Fruit fly (Drosophila melanogaster) whole organism, embryonic: ENCODE measurements around the gene blot.

Source experiments
- Abd-B ChIP-seq: fragments of 200-800 bp; sonication (Bioruptor generic); optimal IDR thresholded peaks from 2 replicates; lab custom pipeline; 2018; ENCODE audit warnings: missing biosample characterization, mild to moderate bottlenecking, missing genetic modification characterization, moderate library complexity
- Atf3 ChIP-seq: fragments of 200-800 bp; sonication (Bioruptor generic); optimal IDR thresholded peaks from 3 replicates; lab custom pipeline; 2016; ENCODE audit warnings: missing biosample characterization, missing genetic modification characterization
- Bteb2 ChIP-seq: fragments of 200-800 bp; sonication (Bioruptor generic); optimal IDR thresholded peaks from 2 replicates; lab custom pipeline; 2016; ENCODE audit warnings: missing biosample characterization, missing genetic modification characterization
- CG10321 ChIP-seq: fragments of 200-800 bp; sonication (Bioruptor generic); IDR thresholded peaks from 2 replicates; pipeline ENCODE4 v1.3.6; 2022; ENCODE audit warnings: missing biosample characterization, missing genetic modification characterization
- CG12659 ChIP-seq: fragments of 200-800 bp; sonication (Bioruptor generic); optimal IDR thresholded peaks from 3 replicates; lab custom pipeline; 2017; ENCODE audit warnings: mild to moderate bottlenecking, missing biosample characterization, missing genetic modification reagents, missing genetic modification characterization
- CG13296 ChIP-seq: fragments of 200-800 bp; sonication (Bioruptor generic); optimal IDR thresholded peaks from 3 replicates; lab custom pipeline; 2018; ENCODE audit warnings: missing biosample characterization, mild to moderate bottlenecking, missing genetic modification characterization
- CG14965 ChIP-seq: fragments of 200-800 bp; sonication (Bioruptor generic); optimal IDR thresholded peaks from 2 replicates; lab custom pipeline; 2016; ENCODE audit warnings: missing biosample characterization, missing genetic modification characterization, borderline replicate concordance
- CG17186 ChIP-seq: fragments of 200-800 bp; sonication (Bioruptor generic); optimal IDR thresholded peaks from 3 replicates; lab custom pipeline; 2017; ENCODE audit warnings: missing biosample characterization, missing genetic modification reagents, missing genetic modification characterization
- CG17568 ChIP-seq: fragments of 200-800 bp; sonication (Bioruptor generic); optimal IDR thresholded peaks from 2 replicates; lab custom pipeline; 2018; ENCODE audit warnings: missing biosample characterization, mild to moderate bottlenecking, missing genetic modification characterization, moderate library complexity
- CG17802 ChIP-seq: fragments of 200-800 bp; sonication (Bioruptor generic); optimal IDR thresholded peaks from 2 replicates; lab custom pipeline; 2018; ENCODE audit warnings: missing biosample characterization, mild to moderate bottlenecking, missing genetic modification characterization, moderate library complexity
- CG18599 ChIP-seq: fragments of 200-800 bp; sonication (Bioruptor generic); optimal IDR thresholded peaks from 3 replicates; lab custom pipeline; 2017; ENCODE audit warnings: missing biosample characterization, missing genetic modification characterization, mild to moderate bottlenecking, moderate library complexity, missing genetic modification reagents
- CG3163 ChIP-seq: fragments of 200-800 bp; sonication (Bioruptor generic); optimal IDR thresholded peaks from 3 replicates; lab custom pipeline; 2016; ENCODE audit warnings: missing biosample characterization, missing genetic modification characterization
- CG3838 ChIP-seq: fragments of 200-800 bp; sonication (Bioruptor generic); optimal IDR thresholded peaks from 3 replicates; lab custom pipeline; 2016; ENCODE audit warnings: missing biosample characterization, missing genetic modification characterization
- CG4404 ChIP-seq: fragments of 200-800 bp; sonication (Bioruptor generic); IDR thresholded peaks from 2 replicates; pipeline ENCODE4 v1.3.6; 2022; ENCODE audit warnings: missing biosample characterization, missing genetic modification characterization
- CG6254 ChIP-seq: fragments of 200-800 bp; sonication (Bioruptor generic); optimal IDR thresholded peaks from 3 replicates; lab custom pipeline; 2017; ENCODE audit warnings: mild to moderate bottlenecking, missing biosample characterization, missing genetic modification reagents, missing genetic modification characterization
- CG6654 ChIP-seq: fragments of 200-800 bp; sonication (Bioruptor generic); optimal IDR thresholded peaks from 2 replicates; lab custom pipeline; 2017; ENCODE audit warnings: missing biosample characterization, mild to moderate bottlenecking, missing genetic modification characterization
- CG6854 ChIP-seq: fragments of 200-800 bp; sonication (Bioruptor generic); optimal IDR thresholded peaks from 3 replicates; lab custom pipeline; 2017; ENCODE audit warnings: missing biosample characterization, mild to moderate bottlenecking, missing genetic modification characterization
- CG9876 ChIP-seq: fragments of 200-800 bp; sonication (Bioruptor generic); optimal IDR thresholded peaks from 2 replicates; lab custom pipeline; 2016; ENCODE audit warnings: missing biosample characterization, missing genetic modification characterization
- CG9932 ChIP-seq: fragments of 200-800 bp; sonication (Bioruptor generic); IDR thresholded peaks from 2 replicates; pipeline ENCODE4 v1.3.6; 2022; ENCODE audit warnings: missing biosample characterization, missing genetic modification characterization
- Dek ChIP-seq: fragments of 200-800 bp; sonication (Bioruptor generic); optimal IDR thresholded peaks from 3 replicates; lab custom pipeline; 2019; ENCODE audit warnings: missing biosample characterization, mild to moderate bottlenecking, missing genetic modification characterization, moderate library complexity
- Doc2 ChIP-seq: fragments of 200-800 bp; sonication (Bioruptor generic); IDR thresholded peaks from 2 replicates; pipeline ENCODE4 v1.3.6; 2022; ENCODE audit warnings: missing biosample characterization, missing genetic modification characterization
- H15 ChIP-seq: fragments of 200-800 bp; sonication (Bioruptor generic); IDR thresholded peaks from 3 replicates; pipeline ENCODE4 v1.3.6; 2022; ENCODE audit warnings: missing biosample characterization, missing genetic modification characterization
- Hey ChIP-seq: fragments of 200-800 bp; sonication (Bioruptor generic); optimal IDR thresholded peaks from 3 replicates; lab custom pipeline; 2018; ENCODE audit warnings: missing biosample characterization, mild to moderate bottlenecking, missing genetic modification characterization
- Hmx ChIP-seq: fragments of 200-800 bp; sonication (Bioruptor generic); optimal IDR thresholded peaks from 2 replicates; lab custom pipeline; 2016; ENCODE audit warnings: missing biosample characterization, missing genetic modification characterization
- Nf-YA ChIP-seq: fragments of 200-800 bp; sonication (Bioruptor generic); IDR thresholded peaks from 2 replicates; pipeline ENCODE4 v1.3.6; 2022; ENCODE audit warnings: missing biosample characterization, missing genetic modification characterization
- Oaz ChIP-seq: fragments of 200-800 bp; sonication (Bioruptor generic); IDR thresholded peaks from 2 replicates; pipeline ENCODE4 v1.3.6; 2022; ENCODE audit warnings: missing biosample characterization, missing genetic modification characterization
- Stat92E ChIP-seq, 3 experiments: fragments of >200 bp in 2 of 3; fragments of 200-800 bp in 1 of 3; sonication (Bioruptor generic) in 1 of 3; optimal IDR thresholded peaks; 2 replicates each; lab custom pipeline; 2017 to 2019; ENCODE audit warnings: missing biosample characterization in 3 of 3, missing genetic modification characterization in 3 of 3, mild to moderate bottlenecking in 1 of 3, moderate library complexity in 1 of 3
- ab ChIP-seq: fragments of 200-800 bp; sonication (Bioruptor generic); optimal IDR thresholded peaks from 2 replicates; lab custom pipeline; 2016; ENCODE audit warnings: missing biosample characterization, missing genetic modification characterization
- corto ChIP-seq: fragments of 200-800 bp; sonication (Bioruptor generic); optimal IDR thresholded peaks from 2 replicates; lab custom pipeline; 2016; ENCODE audit warnings: missing biosample characterization, mild to moderate bottlenecking, missing genetic modification characterization, moderate library complexity
- da ChIP-seq: fragments of 200-800 bp; sonication (Bioruptor generic); optimal IDR thresholded peaks from 2 replicates; lab custom pipeline; 2016; ENCODE audit warnings: missing biosample characterization, missing genetic modification characterization
- dmrt11E ChIP-seq: fragments of 200-800 bp; sonication (Bioruptor generic); optimal IDR thresholded peaks from 3 replicates; lab custom pipeline; 2018; ENCODE audit warnings: missing biosample characterization, mild to moderate bottlenecking, missing genetic modification characterization, moderate library complexity
- fru ChIP-seq: fragments of >200 bp; optimal IDR thresholded peaks from 2 replicates; lab custom pipeline; 2017
- gro ChIP-seq: fragments of 200-800 bp; sonication (Bioruptor generic); optimal IDR thresholded peaks from 2 replicates; lab custom pipeline; 2016; ENCODE audit warnings: missing biosample characterization, missing genetic modification characterization
- hbn ChIP-seq: fragments of 200-800 bp; sonication (Bioruptor generic); IDR thresholded peaks from 2 replicates; pipeline ENCODE4 v1.3.6; 2022; ENCODE audit warnings: missing biosample characterization, missing genetic modification characterization; ENCODE audit not compliant: partially characterized antibody
- hth ChIP-seq: fragments of >200 bp; optimal IDR thresholded peaks from 2 replicates; lab custom pipeline; 2017; ENCODE audit warnings: inconsistent platforms
- inv ChIP-seq: fragments of 200-800 bp; sonication (Bioruptor generic); IDR thresholded peaks from 2 replicates; pipeline ENCODE4 v1.3.6; 2022; ENCODE audit warnings: missing biosample characterization, missing genetic modification characterization; ENCODE audit not compliant: partially characterized antibody
- onecut ChIP-seq: fragments of 200-800 bp; sonication (Bioruptor generic); IDR thresholded peaks from 2 replicates; pipeline ENCODE4 v1.3.6; 2022; ENCODE audit warnings: missing biosample characterization, missing genetic modification characterization
- pan ChIP-seq, 4 experiments: fragments of >200 bp in 3 of 4; fragments of 200-800 bp in 1 of 4; sonication (Bioruptor generic) in 1 of 4; optimal IDR thresholded peaks in 3 of 4; IDR thresholded peaks in 1 of 4; 2 replicates each; pipeline versions ENCODE4 v1.3.6 to Lab custom; 2017 to 2022; ENCODE audit warnings: missing biosample characterization in 2 of 4, missing genetic modification characterization in 2 of 4, mixed read lengths in 1 of 4
- peb ChIP-seq: fragments of 200-800 bp; sonication (Bioruptor generic); IDR thresholded peaks from 2 replicates; pipeline ENCODE4 v1.3.6; 2022; ENCODE audit warnings: missing biosample characterization, missing genetic modification characterization
- pho ChIP-seq: fragments of 200-800 bp; sonication (Bioruptor generic); optimal IDR thresholded peaks from 2 replicates; lab custom pipeline; 2016; ENCODE audit warnings: missing biosample characterization, missing genetic modification characterization
- pita ChIP-seq: fragments of 200-800 bp; sonication (Bioruptor generic); optimal IDR thresholded peaks from 2 replicates; lab custom pipeline; 2017; ENCODE audit warnings: missing biosample characterization, mild to moderate bottlenecking, missing genetic modification characterization
- slbo ChIP-seq: fragments of 200-800 bp; sonication (Bioruptor generic); IDR thresholded peaks from 2 replicates; pipeline ENCODE4 v1.3.6; 2022; ENCODE audit warnings: missing biosample characterization, missing genetic modification characterization
- slou ChIP-seq: fragments of 200-800 bp; sonication (Bioruptor generic); optimal IDR thresholded peaks from 3 replicates; lab custom pipeline; 2016; ENCODE audit warnings: missing biosample characterization, missing genetic modification characterization
- sob ChIP-seq: fragments of 200-800 bp; sonication (Bioruptor generic); IDR thresholded peaks from 2 replicates; pipeline ENCODE4 v1.3.6; 2022; ENCODE audit warnings: missing biosample characterization, missing genetic modification characterization
- ssp ChIP-seq: fragments of 200-800 bp; sonication (Bioruptor generic); IDR thresholded peaks from 2 replicates; pipeline ENCODE4 v1.3.6; 2022; ENCODE audit warnings: missing biosample characterization, missing genetic modification characterization
- stwl ChIP-seq: fragments of 200-800 bp; sonication (Bioruptor generic); optimal IDR thresholded peaks from 3 replicates; lab custom pipeline; 2018; ENCODE audit warnings: missing biosample characterization, mild to moderate bottlenecking, missing genetic modification characterization, moderate library complexity
- trh ChIP-seq: fragments of 200-800 bp; sonication (Bioruptor generic); optimal IDR thresholded peaks from 2 replicates; lab custom pipeline; 2016; ENCODE audit warnings: missing biosample characterization, missing genetic modification characterization
- vfl ChIP-seq: fragments of 200-800 bp; sonication (Bioruptor generic); optimal IDR thresholded peaks from 2 replicates; lab custom pipeline; 2016; ENCODE audit warnings: missing biosample characterization, missing genetic modification characterization
- zfh1 ChIP-seq: fragments of 200-800 bp; sonication (Bioruptor generic); IDR thresholded peaks from 3 replicates; pipeline ENCODE4 v1.3.6; 2022; ENCODE audit warnings: missing biosample characterization, missing genetic modification characterization
- zfh2 ChIP-seq: fragments of 200-800 bp; sonication (Bioruptor generic); optimal IDR thresholded peaks from 2 replicates; lab custom pipeline; 2016; ENCODE audit warnings: missing biosample characterization, missing genetic modification characterization

blot gene

dm6 chr3L:17458856-17459518 lies 37.7 kb upstream of the blot start (continued):
- TF ChIP-seq CG3838 (GFP tag; lab: Kevin White, UChicago) (no peak), CG3163 (no peak), CG6254 (GFP tag; lab: Kevin White, UChicago) (peak; percentile 19), CG14965 (GFP tag; lab: Kevin White, UChicago) (no peak), H15 (0 out of 3 replicates have a peak, but pooled peaks have one; percentile 34), Bteb2 (GFP tag; lab: Kevin White, UChicago) (no peak), Dek (tag; lab: Kevin White, UChicago) (no peak), CG4404 (0 out of 2 replicates have a peak, but pooled peaks have one; percentile 26), Hmx (GFP tag; lab: Kevin White, UChicago) (no peak), CG9932 (GFP tag; lab: Robert Waterston, UW) (no peak; the same call in 1 of the 2 replicates), CG17802 (no peak), gro (GFP tag; lab: Kevin White, UChicago) (no peak), fru (lab: Kevin White, UChicago) (no peak), sob (no peak), trh (GFP tag; lab: Kevin White, UChicago) (no peak), CG18599 (GFP tag; lab: Kevin White, UChicago) (peak; percentile 69), CG9876 (GFP tag; lab: Kevin White, UChicago) (no peak), pan (optimal IDR thresholded peaks at IDR 0.05; lab: Kevin White, UChicago) (no peak), pan (GFP tag; optimal IDR thresholded peaks at IDR 0.05 in 1 of 2, IDR thresholded peaks at IDR 0.05 in 1 of 2) (no peak), CG10321 (GFP tag; lab: Robert Waterston, UW) (no peak), hth (lab: Kevin White, UChicago) (no peak), CG13296 (no peak), CG6854 (no peak), Hey (tag; lab: Kevin White, UChicago) (no peak), hbn (GFP tag; lab: Robert Waterston, UW) (no peak), vfl (GFP tag; lab: Kevin White, UChicago) (no peak), CG12659 (no peak), peb (GFP tag; lab: Robert Waterston, UW) (no peak), Stat92E (GFP tag; optimal IDR thresholded peaks at IDR 0.05; lab: Kevin White, UChicago) (no peak), pho (GFP tag; lab: Kevin White, UChicago) (no peak), Oaz (GFP tag; lab: Robert Waterston, UW) (no peak), CG17186 (GFP tag; lab: Kevin White, UChicago) (no peak), CG6654 (no peak), pita (no peak), Atf3 (GFP tag; lab: Kevin White, UChicago) (no peak), corto (GFP tag; lab: Kevin White, UChicago) (no peak), stwl (no peak), onecut (GFP tag; lab: Robert Waterston, UW) (peak; percentile 61; the same call in 1 of the 2 replicates), slou (no peak), zfh2 (GFP tag; lab: Kevin White, UChicago) (no peak), zfh1 (peak; percentile 63; the same call in 2 of the 3 replicates), da (GFP tag; lab: Kevin White, UChicago) (no peak), CG17568 (no peak), ssp (GFP tag; lab: Robert Waterston, UW) (no peak), Abd-B (GFP tag; lab: Kevin White, UChicago) (no peak), ab (GFP tag; lab: Kevin White, UChicago) (no peak), dmrt11E (tag; lab: Kevin White, UChicago) (peak; percentile 42), Nf-YA (GFP tag; lab: Robert Waterston, UW) (no peak), Doc2 (GFP tag; lab: Robert Waterston, UW) (no peak), inv (GFP tag; lab: Robert Waterston, UW) (no peak), slbo (peak; percentile 44)
